Fruit fly (Drosophila melanogaster): ENCODE data around the gene CG31517.

dm6 chr3R:13936309-13936708 lies 11.9 kb upstream of the CG31517 start:
- TF ChIP-seq Dll (optimal IDR thresholded peaks at IDR 0.05) (no peak), EcR (GFP tag; optimal IDR thresholded peaks at IDR 0.05) (no peak), usp (GFP tag; optimal IDR thresholded peaks at IDR 0.05) (no peak), CG8478 (optimal IDR thresholded peaks at IDR 0.05) (no peak), pan (optimal IDR thresholded peaks at IDR 0.05) (no peak), psq (optimal IDR thresholded peaks at IDR 0.05) (no peak)
